Worm (Caenorhabditis elegans): ENCODE data around the gene exo-1.

DNA sequence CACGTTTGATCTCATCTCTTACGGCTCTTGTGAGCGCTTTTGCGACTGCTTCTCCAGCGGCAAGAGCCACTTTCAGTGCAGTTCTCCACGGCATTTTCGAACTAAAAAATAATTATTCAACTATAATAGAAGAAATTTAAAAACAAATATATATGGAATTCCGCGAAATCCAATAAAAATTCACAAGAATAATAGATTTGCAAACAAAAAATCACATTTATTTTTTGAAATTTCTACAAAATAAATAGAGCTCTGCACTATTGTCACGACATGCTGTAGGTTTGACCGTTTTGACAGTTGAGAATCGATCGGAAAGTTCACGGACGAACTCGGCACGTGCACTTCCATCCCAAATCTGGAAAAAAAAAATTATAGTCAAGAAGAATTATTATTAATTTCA is 12.3 kb downstream of the exo-1 start, which contains the start of gene F45G2.8:
- TF ChIP-seq R02D3.7 (tag; optimal IDR thresholded peaks at IDR 0.05) (no peak), egl-27 (tag; optimal IDR thresholded peaks at IDR 0.05) (no peak), ama-1 (optimal IDR thresholded peaks at IDR 0.05) (no peak), ztf-4 (tag; optimal IDR thresholded peaks at IDR 0.05) (no peak), blmp-1 (tag; optimal IDR thresholded peaks at IDR 0.05; ENCODE audit: insufficient read depth) (no peak), fos-1 (tag; optimal IDR thresholded peaks at IDR 0.05) (no peak), unc-62 (GFP tag; optimal IDR thresholded peaks at IDR 0.05) (no peak), nhr-23 (tag; optimal IDR thresholded peaks at IDR 0.05) (no peak), nhr-237 (tag; optimal IDR thresholded peaks at IDR 0.05) (no peak), F13H6.1 (tag; optimal IDR thresholded peaks at IDR 0.05) (no peak), snpc-4 (tag; optimal IDR thresholded peaks at IDR 0.05) (no peak), nhr-21 (tag; optimal IDR thresholded peaks at IDR 0.05) (no peak), nhr-6 (tag; optimal IDR thresholded peaks at IDR 0.05) (no peak)
